Worm (Caenorhabditis elegans) whole organism, mixed stage, embryonic: ENCODE results near the gene F53A3.1.
A peak's percentile ranks its signal among the peaks of the same experiment; 100 is the strongest.

Source experiments
- M03D4.4 ChIP-seq: sonication (generic microtip); optimal IDR thresholded peaks from 2 replicates; lab custom pipeline; 2017; ENCODE audit warnings: mild to moderate bottlenecking, missing genetic modification characterization, missing compliant biosample characterization
- bed-3 ChIP-seq: fragments of 200-800 bp; sonication (Bioruptor generic); optimal IDR thresholded peaks from 3 replicates; lab custom pipeline; 2018; ENCODE audit warnings: mild to moderate bottlenecking, missing genetic modification characterization, moderate library complexity, missing compliant biosample characterization
- blmp-1 ChIP-seq: fragments of 150-350 bp; optimal IDR thresholded peaks from 2 replicates; lab custom pipeline; 2014; ENCODE audit warnings: missing biosample characterization, missing genetic modification characterization
- ceh-39 ChIP-seq: fragments of 150-350 bp; optimal IDR thresholded peaks from 2 replicates; lab custom pipeline; 2014; ENCODE audit warnings: missing biosample characterization, missing genetic modification characterization
- ceh-43 ChIP-seq: fragments of 200-800 bp; sonication (Bioruptor generic); optimal IDR thresholded peaks from 2 replicates; lab custom pipeline; 2018; ENCODE audit warnings: mild to moderate bottlenecking, missing genetic modification characterization, moderate library complexity, missing compliant biosample characterization
- ceh-83 ChIP-seq: fragments of 200-800 bp; sonication (Bioruptor generic); optimal IDR thresholded peaks from 2 replicates; lab custom pipeline; 2018; ENCODE audit warnings: mild to moderate bottlenecking, missing genetic modification characterization, missing compliant biosample characterization
- ces-1 ChIP-seq: fragments of 150-350 bp; optimal IDR thresholded peaks from 2 replicates; lab custom pipeline; 2014; ENCODE audit warnings: missing biosample characterization, missing genetic modification reagents, missing genetic modification characterization
- cnd-1 ChIP-seq: fragments of 200-800 bp; sonication (Bioruptor generic); optimal IDR thresholded peaks from 2 replicates; lab custom pipeline; 2018; ENCODE audit warnings: mild to moderate bottlenecking, missing genetic modification characterization, missing compliant biosample characterization
- drap-1 ChIP-seq: fragments of 200-800 bp; sonication (Bioruptor generic); optimal IDR thresholded peaks from 3 replicates; lab custom pipeline; 2018; ENCODE audit warnings: mild to moderate bottlenecking, missing genetic modification characterization, missing compliant biosample characterization
- elt-1 ChIP-seq: sonication (generic microtip); optimal IDR thresholded peaks from 2 replicates; lab custom pipeline; 2017; ENCODE audit warnings: missing genetic modification characterization, mild to moderate bottlenecking, missing compliant biosample characterization, antibody characterized with exemption, moderate library complexity, borderline replicate concordance; ENCODE audit not compliant: insufficient read depth
- elt-3 ChIP-seq: fragments of 150-350 bp; optimal IDR thresholded peaks from 2 replicates; lab custom pipeline; 2014; ENCODE audit warnings: missing biosample characterization, missing genetic modification characterization
- flh-1 ChIP-seq: fragments of 200-800 bp; sonication (Bioruptor generic); optimal IDR thresholded peaks from 2 replicates; lab custom pipeline; 2018; ENCODE audit warnings: mild to moderate bottlenecking, missing genetic modification characterization, moderate library complexity, missing compliant biosample characterization
- ham-2 ChIP-seq: fragments of 200-800 bp; sonication (Bioruptor generic); optimal IDR thresholded peaks from 2 replicates; lab custom pipeline; 2018; ENCODE audit warnings: mild to moderate bottlenecking, missing genetic modification characterization, missing compliant biosample characterization
- hlh-1 ChIP-seq: fragments of 150-350 bp; optimal IDR thresholded peaks from 2 replicates; lab custom pipeline; 2014; ENCODE audit warnings: missing biosample characterization, missing genetic modification reagents, missing genetic modification characterization
- lin-13 ChIP-seq: fragments of 150-350 bp; optimal IDR thresholded peaks from 2 replicates; lab custom pipeline; 2014; ENCODE audit warnings: missing biosample characterization, missing genetic modification characterization
- lin-32 ChIP-seq: fragments of 200-800 bp; sonication (Bioruptor generic); optimal IDR thresholded peaks from 2 replicates; lab custom pipeline; 2018; ENCODE audit warnings: mild to moderate bottlenecking, missing genetic modification characterization, missing compliant biosample characterization
- lsy-2 ChIP-seq: fragments of 150-350 bp; optimal IDR thresholded peaks from 2 replicates; lab custom pipeline; 2014; ENCODE audit warnings: missing biosample characterization, missing genetic modification characterization
- mab-5 ChIP-seq: fragments of 150-350 bp; optimal IDR thresholded peaks from 2 replicates; lab custom pipeline; 2014; ENCODE audit warnings: missing biosample characterization, missing genetic modification characterization
- mep-1 ChIP-seq: fragments of 150-350 bp; optimal IDR thresholded peaks from 2 replicates; lab custom pipeline; 2017; ENCODE audit warnings: missing biosample characterization, missing genetic modification reagents, missing genetic modification characterization, inconsistent platforms
- mls-2 ChIP-seq: sonication (generic microtip); optimal IDR thresholded peaks from 2 replicates; lab custom pipeline; 2016; ENCODE audit warnings: mild to moderate bottlenecking, missing genetic modification characterization, moderate library complexity, missing compliant biosample characterization
- nhr-12 ChIP-seq: fragments of 150-350 bp; optimal IDR thresholded peaks from 2 replicates; lab custom pipeline; 2014; ENCODE audit warnings: missing biosample characterization, missing genetic modification characterization
- nhr-2 ChIP-seq: fragments of 150-350 bp; optimal IDR thresholded peaks from 2 replicates; lab custom pipeline; 2014; ENCODE audit warnings: missing biosample characterization, missing genetic modification characterization
- nhr-237 ChIP-seq: fragments of 150-350 bp; optimal IDR thresholded peaks from 2 replicates; lab custom pipeline; 2014; ENCODE audit warnings: missing biosample characterization, missing genetic modification characterization
- nhr-28 ChIP-seq: fragments of 150-350 bp; optimal IDR thresholded peaks from 2 replicates; lab custom pipeline; 2014; ENCODE audit warnings: missing biosample characterization, missing genetic modification characterization
- nhr-76 ChIP-seq: sonication (generic microtip); optimal IDR thresholded peaks from 2 replicates; lab custom pipeline; 2017; ENCODE audit warnings: missing biosample characterization, missing genetic modification characterization
- pha-4 ChIP-seq: fragments of 150-350 bp; optimal IDR thresholded peaks from 2 replicates; lab custom pipeline; 2018; ENCODE audit warnings: missing biosample characterization, missing genetic modification reagents, missing genetic modification characterization
- sem-2 ChIP-seq: fragments of 200-800 bp; sonication (Bioruptor generic); optimal IDR thresholded peaks from 2 replicates; lab custom pipeline; 2018; ENCODE audit warnings: mild to moderate bottlenecking, missing genetic modification characterization, missing compliant biosample characterization
- snpc-4 ChIP-seq: fragments of 150-350 bp; optimal IDR thresholded peaks from 2 replicates; lab custom pipeline; 2014; ENCODE audit warnings: missing biosample characterization, missing genetic modification characterization
- sptf-1 ChIP-seq: sonication (generic microtip); optimal IDR thresholded peaks from 2 replicates; lab custom pipeline; 2017; ENCODE audit warnings: mild to moderate bottlenecking, missing genetic modification characterization, moderate library complexity, missing compliant biosample characterization
- tbx-8 ChIP-seq: fragments of 200-800 bp; sonication (Bioruptor generic); optimal IDR thresholded peaks from 2 replicates; lab custom pipeline; 2018; ENCODE audit warnings: mild to moderate bottlenecking, missing genetic modification characterization, moderate library complexity, missing compliant biosample characterization
- unc-120 ChIP-seq: sonication (generic microtip); optimal IDR thresholded peaks from 2 replicates; lab custom pipeline; 2017; ENCODE audit warnings: missing genetic modification characterization, missing compliant biosample characterization; ENCODE audit not compliant: poor library complexity, severe bottlenecking
- unc-39 ChIP-seq: fragments of 150-350 bp; optimal IDR thresholded peaks from 2 replicates; lab custom pipeline; 2014; ENCODE audit warnings: missing biosample characterization, missing genetic modification characterization
- unc-62 ChIP-seq: fragments of 150-350 bp; optimal IDR thresholded peaks from 2 replicates; lab custom pipeline; 2014; ENCODE audit warnings: missing biosample characterization, missing genetic modification reagents, missing genetic modification characterization
- zip-8 ChIP-seq: fragments of 150-350 bp; optimal IDR thresholded peaks from 2 replicates; lab custom pipeline; 2014; ENCODE audit warnings: missing biosample characterization, missing genetic modification characterization
- ztf-11 ChIP-seq: fragments of 150-350 bp; optimal IDR thresholded peaks from 2 replicates; lab custom pipeline; 2014; ENCODE audit warnings: missing biosample characterization, missing genetic modification characterization

The F53A3.1 gene

DNA sequence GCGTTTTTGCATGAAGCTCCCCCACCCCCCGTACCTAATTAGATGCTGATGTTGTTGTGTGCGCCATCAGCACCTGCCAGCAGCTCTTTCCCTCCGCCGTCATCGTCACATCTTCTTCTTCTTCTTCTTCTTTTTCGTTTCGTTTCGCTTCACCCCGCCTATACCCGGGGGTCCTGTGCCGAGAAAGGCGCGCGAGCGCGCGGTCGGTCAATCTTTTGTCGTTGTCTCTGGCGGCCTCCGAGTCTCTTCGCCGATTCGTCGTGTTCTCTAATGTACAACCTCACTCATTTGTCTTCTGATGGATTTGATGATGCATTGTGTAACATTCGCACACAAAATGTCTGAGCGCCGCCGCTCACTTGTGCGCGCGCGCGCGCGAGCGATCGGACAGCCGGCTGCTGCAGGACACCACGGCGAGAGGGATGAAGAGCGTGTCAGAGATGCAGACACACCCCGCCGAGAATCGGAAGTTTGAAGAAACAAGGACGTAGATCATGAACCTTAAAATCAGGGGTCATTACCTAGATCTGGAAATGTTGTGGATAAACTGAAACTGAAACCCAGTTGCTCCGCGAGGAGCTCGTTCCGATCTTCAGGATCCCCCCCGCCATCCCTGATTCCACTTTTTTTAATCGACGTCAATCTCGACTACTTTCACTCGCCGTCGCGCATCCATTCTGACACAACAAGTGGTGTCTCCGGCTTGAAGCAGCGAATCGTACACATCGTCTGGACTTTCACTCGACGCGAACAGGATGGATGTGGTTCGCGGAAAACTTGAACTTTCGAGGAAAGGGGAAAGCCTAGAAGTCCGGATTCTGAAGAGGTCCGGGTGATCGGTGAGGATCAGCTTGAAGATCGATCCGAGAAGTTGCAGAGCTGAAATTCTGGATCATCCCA, 19.8 kb downstream of the F53A3.1 start:
- TF ChIP-seq ceh-43 (GFP tag; lab: Kevin White, UChicago) = peak; percentile 29
- no peak for TF ChIP-seq lin-32 (GFP tag; lab: Kevin White, UChicago)
- no peak for TF ChIP-seq zip-8 (tag; lab: Kevin White, UChicago)
- peak; percentile 72 for TF ChIP-seq M03D4.4 (tag; lab: Kevin White, UChicago)
- TF ChIP-seq unc-62 (GFP tag; lab: Kevin White, UChicago) = peak; percentile 98
- peak; percentile 78 for TF ChIP-seq nhr-237 (tag; lab: Kevin White, UChicago)
- TF ChIP-seq nhr-12 (tag; lab: Kevin White, UChicago) = peak; percentile 3
- TF ChIP-seq ceh-39 (tag; lab: Kevin White, UChicago) = no peak
- peak; percentile 31 for TF ChIP-seq cnd-1 (tag; lab: Kevin White, UChicago)
- peak; percentile 94 for TF ChIP-seq unc-120 (tag; lab: Kevin White, UChicago)
- peak; percentile 94 for TF ChIP-seq hlh-1 (tag; lab: Kevin White, UChicago)
- no peak for TF ChIP-seq elt-1 (tag; lab: Kevin White, UChicago)
- no peak for TF ChIP-seq lin-13
- no peak for TF ChIP-seq nhr-76 (tag; lab: Kevin White, UChicago)
- peak; percentile 42 for TF ChIP-seq bed-3
- TF ChIP-seq drap-1 = peak; percentile 64
- peak; percentile 42 for TF ChIP-seq ztf-11 (tag; lab: Kevin White, UChicago)
- TF ChIP-seq pha-4 (tag; lab: Kevin White, UChicago) = peak; percentile 91
- no peak for TF ChIP-seq unc-39 (tag; lab: Kevin White, UChicago)
- no peak for TF ChIP-seq flh-1 (GFP tag; lab: Kevin White, UChicago)
- peak; percentile 82 for TF ChIP-seq ces-1 (GFP tag; lab: Kevin White, UChicago)
- TF ChIP-seq snpc-4 (tag; lab: Kevin White, UChicago) = no peak
- peak; percentile 60 for TF ChIP-seq blmp-1
- TF ChIP-seq ham-2 (GFP tag; lab: Kevin White, UChicago) = peak; percentile 98
- peak; percentile 79 for TF ChIP-seq mep-1 (tag; lab: Kevin White, UChicago)
- TF ChIP-seq ceh-83 = peak; percentile 11
- peak; percentile 74 for TF ChIP-seq tbx-8 (GFP tag; lab: Kevin White, UChicago)
- TF ChIP-seq mls-2 (tag; lab: Kevin White, UChicago) = peak; percentile 83
- no peak for TF ChIP-seq sem-2
- peak; percentile 30 for TF ChIP-seq elt-3 (tag; lab: Kevin White, UChicago)
- TF ChIP-seq lsy-2 (tag; lab: Kevin White, UChicago) = peak; percentile 52
- peak; percentile 47 for TF ChIP-seq nhr-2 (tag; lab: Kevin White, UChicago)
- peak; percentile 89 for TF ChIP-seq sptf-1 (tag; lab: Kevin White, UChicago)
- TF ChIP-seq nhr-28 (tag; lab: Kevin White, UChicago) = no peak
- peak; percentile 42 for TF ChIP-seq mab-5

DNA sequence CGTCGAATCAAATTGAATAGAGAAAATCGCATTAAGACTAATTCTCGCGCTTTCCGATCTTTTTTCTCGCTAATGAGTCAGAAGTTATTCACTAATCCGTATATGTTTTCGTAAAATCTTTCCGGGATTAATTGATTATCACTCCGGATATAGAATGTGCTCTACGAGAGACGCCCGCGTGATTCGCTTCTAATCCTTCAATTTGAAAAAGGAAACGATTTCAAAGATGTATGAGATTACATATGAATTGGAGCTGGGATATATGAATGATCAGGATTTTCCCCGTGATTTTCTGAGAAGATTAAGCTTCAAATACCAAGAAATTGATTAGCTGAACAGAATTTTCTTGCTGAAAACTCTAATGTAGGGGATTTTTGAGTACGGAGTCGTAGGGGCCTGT, 20.9 kb downstream of the F53A3.1 start:
- no peak for TF ChIP-seq blmp-1
- TF ChIP-seq ces-1 (GFP tag; lab: Kevin White, UChicago) = peak; percentile 86
- TF ChIP-seq ceh-39 (tag; lab: Kevin White, UChicago) = no peak
- no peak for TF ChIP-seq nhr-28 (tag; lab: Kevin White, UChicago)
- TF ChIP-seq pha-4 (tag; lab: Kevin White, UChicago) = no peak
- TF ChIP-seq nhr-2 (tag; lab: Kevin White, UChicago) = no peak
- no peak for TF ChIP-seq lin-32 (GFP tag; lab: Kevin White, UChicago)
- TF ChIP-seq, all 35 proteins: peak for 1

DNA sequence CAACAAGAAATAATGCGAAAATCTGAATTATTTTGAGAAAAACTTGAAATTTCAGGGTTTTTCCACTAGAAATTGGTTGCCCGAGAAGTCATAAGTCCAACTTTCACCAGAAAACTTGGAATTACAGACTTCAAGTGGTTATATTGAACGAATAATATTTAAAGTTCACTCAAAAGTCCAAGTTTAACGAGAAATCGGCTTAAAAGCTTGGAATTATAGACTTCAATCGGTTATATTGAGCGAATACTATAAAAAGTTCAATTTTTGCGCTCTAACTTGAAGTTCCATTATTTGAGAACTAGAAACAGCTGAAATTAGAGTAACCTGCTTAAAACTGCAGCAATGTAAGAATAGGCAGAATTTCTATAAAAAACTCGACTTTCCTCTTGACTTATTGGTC, 21.4 kb downstream of the F53A3.1 start:
- TF ChIP-seq ceh-39 (tag; lab: Kevin White, UChicago) (no peak), blmp-1 (no peak), ztf-11 (tag; lab: Kevin White, UChicago) (no peak), bed-3 (no peak), mab-5 (no peak), flh-1 (GFP tag; lab: Kevin White, UChicago) (no peak), nhr-237 (tag; lab: Kevin White, UChicago) (no peak), lsy-2 (tag; lab: Kevin White, UChicago) (no peak), mls-2 (tag; lab: Kevin White, UChicago) (no peak), drap-1 (no peak)
